Worm (Caenorhabditis elegans): ENCODE results near the gene irld-40.

- no peak for TF ChIP-seq tra-4 (tag; optimal IDR thresholded peaks at IDR 0.05)
- no peak for TF ChIP-seq hmbx-1 (tag; optimal IDR thresholded peaks at IDR 0.05)
- no peak for TF ChIP-seq ama-1 (optimal IDR thresholded peaks at IDR 0.05)
- no peak for TF ChIP-seq flt-1 (GFP tag; IDR thresholded peaks at IDR 0.05)
- no peak for TF ChIP-seq scrt-1 (GFP tag; IDR thresholded peaks at IDR 0.05)
- TF ChIP-seq pes-1 (GFP tag; IDR thresholded peaks at IDR 0.05) = no peak
- TF ChIP-seq tbx-37 (GFP tag; conservative IDR thresholded peaks at IDR 0.05) = no peak
- no peak for TF ChIP-seq tbx-11 (GFP tag; IDR thresholded peaks at IDR 0.05)
- no peak for TF ChIP-seq B0310.2 (tag; optimal IDR thresholded peaks at IDR 0.05)
- no peak for TF ChIP-seq hmg-4 (GFP tag; optimal IDR thresholded peaks at IDR 0.05)
- TF ChIP-seq F13C5.2 (tag; optimal IDR thresholded peaks at IDR 0.05) = no peak
- TF ChIP-seq sea-1 (GFP tag; conservative IDR thresholded peaks at IDR 0.05) = no peak
- TF ChIP-seq ceh-36 (tag; optimal IDR thresholded peaks at IDR 0.05) = no peak
- no peak for TF ChIP-seq aly-1 (tag; optimal IDR thresholded peaks at IDR 0.05)
Measured at ce11 chrV:1654845-1655244, 7.5 kb upstream of the irld-40 start, which contains the start of gene irld-11.

All from whole organism, early embryonic.